Fruit fly (Drosophila melanogaster): ENCODE data around the gene Vps33B.
A peak's percentile ranks its signal among the peaks of the same experiment; 100 is the strongest.

The Vps33B gene

dm6 chr3R:25515450-25516288, 42.4 kb downstream of the Vps33B start, which contains the start of gene msi (continued):
- peak in 1 of 3 experiments; percentile 99 for TF ChIP-seq Stat92E (GFP tag; optimal IDR thresholded peaks at IDR 0.05)
- TF ChIP-seq CG8388 (GFP tag; optimal IDR thresholded peaks at IDR 0.05) = peak; percentile 99
- TF ChIP-seq CG6689 (GFP tag; IDR thresholded peaks at IDR 0.05) = peak; percentile 99
- TF ChIP-seq tio (GFP tag; optimal IDR thresholded peaks at IDR 0.05) = peak; percentile 95
- peak; percentile 18 for TF ChIP-seq Sry-δ (GFP tag; optimal IDR thresholded peaks at IDR 0.05)
- peak; percentile 89 for TF ChIP-seq mirr (GFP tag; optimal IDR thresholded peaks at IDR 0.05)
- TF ChIP-seq cg (GFP tag; optimal IDR thresholded peaks at IDR 0.05) = peak; percentile 20
- peak; percentile 29 for TF ChIP-seq NC2β (GFP tag; optimal IDR thresholded peaks at IDR 0.05)
- peak; percentile 69 to 80 for TF ChIP-seq Pdp1 (GFP tag; optimal IDR thresholded peaks at IDR 0.05)
- TF ChIP-seq Bgb (GFP tag; IDR thresholded peaks at IDR 0.05; ENCODE audit: partially characterized antibody) = peak; percentile 65; the same call in 1 of the 2 replicates
- TF ChIP-seq Max (GFP tag; optimal IDR thresholded peaks at IDR 0.05) = peak; percentile 97
- TF ChIP-seq CG15696 (tag; optimal IDR thresholded peaks at IDR 0.05) = peak; percentile 92
- peak; percentile 98 for TF ChIP-seq CG14014 (GFP tag; IDR thresholded peaks at IDR 0.05)
- TF ChIP-seq her (GFP tag; optimal IDR thresholded peaks at IDR 0.05) = peak; percentile 39
- TF ChIP-seq CG12391 (tag; optimal IDR thresholded peaks at IDR 0.05) = peak; percentile 100
- no peak for TF ChIP-seq NC2α (GFP tag; optimal IDR thresholded peaks at IDR 0.05)
- peak; percentile 96 for TF ChIP-seq CG30403 (GFP tag; optimal IDR thresholded peaks at IDR 0.05)
- peak; percentile 99 for TF ChIP-seq CG15601 (tag; optimal IDR thresholded peaks at IDR 0.05)
- peak; percentile 71 for TF ChIP-seq slp2 (GFP tag; optimal IDR thresholded peaks at IDR 0.05)
- TF ChIP-seq gem (tag; optimal IDR thresholded peaks at IDR 0.05) = peak; percentile 100
- TF ChIP-seq Sry-β (GFP tag; optimal IDR thresholded peaks at IDR 0.05) = peak; percentile 83
- peak; percentile 63 for TF ChIP-seq Myb (GFP tag; optimal IDR thresholded peaks at IDR 0.05)
- TF ChIP-seq CG10366 (GFP tag; IDR thresholded peaks at IDR 0.05) = peak; percentile 98
- peak; percentile 100 for TF ChIP-seq CG10979 (tag; optimal IDR thresholded peaks at IDR 0.05)
- peak; percentile 97 for TF ChIP-seq Fer2 (tag; optimal IDR thresholded peaks at IDR 0.05)
- TF ChIP-seq cad (GFP tag; optimal IDR thresholded peaks at IDR 0.05) = no peak
- peak; percentile 94 for TF ChIP-seq CG8281 (tag; optimal IDR thresholded peaks at IDR 0.05)
- TF ChIP-seq run (tag; optimal IDR thresholded peaks at IDR 0.05) = peak; percentile 99
- TF ChIP-seq corto (GFP tag; optimal IDR thresholded peaks at IDR 0.05) = peak; percentile 57
- peak; percentile 98 for TF ChIP-seq CG43689 (GFP tag; IDR thresholded peaks at IDR 0.05)
- peak; percentile 87 for TF ChIP-seq CG4707 (GFP tag; optimal IDR thresholded peaks at IDR 0.05)
- peak; percentile 98 for TF ChIP-seq ken (GFP tag; IDR thresholded peaks at IDR 0.05)
- TF ChIP-seq CG18262 (tag; optimal IDR thresholded peaks at IDR 0.05) = peak; percentile 100
- peak; percentile 97 for TF ChIP-seq CG7357 (GFP tag; IDR thresholded peaks at IDR 0.05)
- TF ChIP-seq CG7963 (GFP tag; IDR thresholded peaks at IDR 0.05; ENCODE audit: partially characterized antibody) = no peak
- peak; percentile 35 for TF ChIP-seq crc (GFP tag; optimal IDR thresholded peaks at IDR 0.05)
- peak; percentile 98 for TF ChIP-seq danr (GFP tag; IDR thresholded peaks at IDR 0.05)
- TF ChIP-seq Dbx (GFP tag; IDR thresholded peaks at IDR 0.05) = peak; percentile 99
- peak; percentile 85; the same call in 3 of the 4 replicates for TF ChIP-seq chinmo (GFP tag; IDR thresholded peaks at IDR 0.05; ENCODE audit: partially characterized antibody)
- TF ChIP-seq Doc3 (GFP tag; IDR thresholded peaks at IDR 0.05; ENCODE audit: partially characterized antibody) = no peak
- peak; percentile 99 for TF ChIP-seq ATbp (GFP tag; optimal IDR thresholded peaks at IDR 0.05)
- TF ChIP-seq eyg (GFP tag; optimal IDR thresholded peaks at IDR 0.05) = peak; percentile 42
- peak; percentile 98 for TF ChIP-seq CG9215 (GFP tag; IDR thresholded peaks at IDR 0.05)
- peak; percentile 97 for TF ChIP-seq C15 (GFP tag; IDR thresholded peaks at IDR 0.05)
- peak; percentile 96 for TF ChIP-seq Gug (GFP tag; IDR thresholded peaks at IDR 0.05)
- peak; percentile 94 for TF ChIP-seq psq (GFP tag; optimal IDR thresholded peaks at IDR 0.05)
- TF ChIP-seq gfzf (GFP tag; optimal IDR thresholded peaks at IDR 0.05) = peak; percentile 38
- TF ChIP-seq CG6683 (GFP tag; optimal IDR thresholded peaks at IDR 0.05) = peak; percentile 98
